Worm (Caenorhabditis elegans) whole organism, L4/young adult: ENCODE measurements around the gene pcn-1.

Experiments
- W03F9.2 ChIP-seq: fragments of 150-350 bp; optimal IDR thresholded peaks from 2 replicates; lab custom pipeline; 2014; ENCODE audit warnings: missing biosample characterization, missing genetic modification characterization
- dao-5 ChIP-seq: sonication (generic microtip); optimal IDR thresholded peaks from 2 replicates; lab custom pipeline; 2016; ENCODE audit warnings: missing genotype, missing genetic modification characterization, moderate library complexity, missing compliant biosample characterization
- him-1 ChIP-seq: sonication (generic microtip); optimal IDR thresholded peaks from 2 replicates; lab custom pipeline; 2016; ENCODE audit warnings: missing genotype, missing genetic modification reagents, missing genetic modification characterization, missing compliant biosample characterization

DNA sequence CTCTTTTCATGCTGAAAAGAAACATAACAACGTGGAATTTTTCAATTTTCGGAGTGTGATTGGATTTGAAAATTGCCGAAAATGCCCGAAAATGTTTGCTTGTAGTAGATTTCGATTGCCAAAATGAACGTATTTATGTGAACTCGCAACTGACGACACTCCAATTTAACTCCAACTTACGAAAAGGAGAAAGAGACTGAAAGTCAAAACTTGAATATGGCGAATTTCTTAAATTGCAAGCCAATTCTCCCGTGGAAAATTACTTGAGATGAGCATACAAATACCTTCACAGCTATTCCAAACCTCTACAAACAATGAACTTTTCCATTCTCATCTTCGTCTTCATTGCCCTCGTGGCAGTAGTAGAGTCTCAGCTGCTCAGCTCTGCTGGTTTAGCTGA is 33.4 kb upstream of the pcn-1 start:
- no peak for TF ChIP-seq dao-5
- no peak for TF ChIP-seq W03F9.2 (tag; lab: Kevin White, UChicago)
- no peak for TF ChIP-seq him-1 (tag; lab: Kevin White, UChicago)
